Worm (Caenorhabditis elegans): ENCODE measurements around the gene K04E7.1.

DNA sequence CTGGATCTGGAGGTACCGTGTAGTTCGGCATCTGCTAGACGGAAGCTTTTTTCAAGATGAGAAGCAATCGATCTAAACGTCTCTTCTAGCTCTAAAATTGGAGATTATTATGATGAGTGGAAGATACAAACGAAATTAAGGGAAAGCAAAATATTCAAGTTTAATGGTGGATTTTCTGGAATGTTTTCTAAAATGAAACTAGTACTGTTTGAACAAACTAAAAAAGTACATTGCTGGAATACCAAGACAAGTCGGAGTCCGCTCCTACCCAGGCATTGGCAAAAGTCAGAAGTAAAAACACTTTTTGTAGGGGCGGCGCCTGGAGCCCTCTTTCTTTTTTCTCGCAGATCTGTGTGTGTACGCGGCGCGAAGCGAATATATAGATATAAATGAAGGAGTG, 23.0 kb downstream of the K04E7.1 start, which contains the start of gene gar-1:
- TF ChIP-seq hmbx-1 (tag; optimal IDR thresholded peaks at IDR 0.05) (no peak), tra-4 (tag; optimal IDR thresholded peaks at IDR 0.05) (no peak), hnd-1 (tag; optimal IDR thresholded peaks at IDR 0.05) (no peak), ama-1 (optimal IDR thresholded peaks at IDR 0.05) (no peak), F13C5.2 (tag; optimal IDR thresholded peaks at IDR 0.05) (no peak), ceh-36 (tag; optimal IDR thresholded peaks at IDR 0.05) (no peak), aly-1 (tag; optimal IDR thresholded peaks at IDR 0.05) (no peak), tbx-11 (GFP tag; IDR thresholded peaks at IDR 0.05) (no peak), scrt-1 (GFP tag; IDR thresholded peaks at IDR 0.05) (no peak), B0310.2 (tag; optimal IDR thresholded peaks at IDR 0.05) (no peak), ceh-13 (GFP tag; optimal IDR thresholded peaks at IDR 0.05) (no peak), pes-1 (GFP tag; IDR thresholded peaks at IDR 0.05) (no peak), tbx-37 (GFP tag; conservative IDR thresholded peaks at IDR 0.05) (no peak), flt-1 (GFP tag; IDR thresholded peaks at IDR 0.05) (no peak)

All from whole organism, early embryonic.